Worm (Caenorhabditis elegans): ENCODE data around the gene T14F9.2.

T14F9.2 gene

DNA sequence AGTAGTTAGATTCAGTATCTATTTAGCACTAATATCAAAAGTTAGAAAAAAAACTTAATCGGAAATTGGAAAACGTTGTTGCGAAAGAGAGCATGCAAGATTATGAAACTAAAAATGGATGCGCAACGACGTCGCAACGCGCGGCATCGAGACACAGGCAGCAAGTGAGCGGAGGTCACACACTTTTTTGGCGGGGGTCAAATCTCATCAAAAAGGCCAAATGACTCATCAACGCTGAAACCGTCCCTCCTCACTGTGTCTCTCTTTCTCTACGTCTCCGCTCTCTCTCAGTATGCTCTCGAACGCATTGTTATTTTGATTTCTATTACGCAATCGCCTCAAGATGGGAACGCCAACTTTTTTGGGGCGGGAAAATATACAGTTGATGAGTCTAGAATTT is 24.3 kb downstream of the T14F9.2 start:
- TF ChIP-seq elt-2 (tag; optimal IDR thresholded peaks at IDR 0.05): peak; percentile 4
- TF ChIP-seq ref-2 (tag; optimal IDR thresholded peaks at IDR 0.05): no peak

DNA sequence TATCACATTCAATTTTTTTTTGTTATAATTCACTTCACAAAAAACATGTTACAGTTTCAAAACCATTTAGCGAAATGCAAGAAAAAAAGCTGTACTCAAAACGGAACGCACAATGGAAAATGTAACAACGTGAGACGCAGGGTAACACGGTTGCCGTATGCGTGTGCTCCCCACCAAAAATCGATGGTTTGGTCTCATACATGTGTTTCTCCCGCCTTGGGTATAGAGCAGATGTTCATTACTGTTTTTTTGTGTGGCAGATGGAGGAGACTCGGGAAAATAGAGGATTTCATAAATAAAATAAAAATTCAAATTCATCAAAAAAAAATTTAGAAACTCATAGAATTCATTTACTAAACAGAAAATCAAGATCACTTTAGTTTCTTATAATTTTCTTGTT is 26.9 kb downstream of the T14F9.2 start, which contains the start of gene AH9.3:
Gene AH9.3, minus strand, starts transcription at position 101 of the 400 bp plus-strand sequence.
- TF ChIP-seq ceh-48 (tag; optimal IDR thresholded peaks at IDR 0.05): peak; percentile 32
- no peak for TF ChIP-seq unc-3 (GFP tag; conservative IDR thresholded peaks at IDR 0.05)
- no peak for TF ChIP-seq unc-3 (tag; optimal IDR thresholded peaks at IDR 0.05)
- no peak for TF ChIP-seq syd-9 (tag; optimal IDR thresholded peaks at IDR 0.05)

DNA sequence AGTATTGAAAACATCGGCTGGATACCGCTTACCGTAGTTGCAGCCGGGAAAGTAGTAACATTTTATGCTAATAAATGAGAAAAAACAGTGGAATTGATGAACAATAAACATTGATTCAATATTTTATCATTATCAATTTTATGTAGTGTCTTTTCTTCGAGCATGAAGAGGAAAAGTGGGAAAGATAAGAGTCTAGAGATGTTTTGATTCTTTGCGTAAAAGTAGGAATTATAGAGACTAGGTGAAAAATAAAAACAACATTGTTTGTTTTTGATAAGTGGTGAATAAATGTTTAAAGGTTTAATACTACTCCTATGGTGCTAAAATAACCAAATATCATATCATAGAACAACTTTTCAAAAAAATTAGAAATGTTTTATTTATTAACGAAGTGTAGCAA is 28.3 kb downstream of the T14F9.2 start:
- TF ChIP-seq ztf-16 (tag; optimal IDR thresholded peaks at IDR 0.05) (no peak), nhr-11 (tag; optimal IDR thresholded peaks at IDR 0.05) (no peak), ceh-31 (tag; optimal IDR thresholded peaks at IDR 0.05) (no peak), elt-4 (tag; optimal IDR thresholded peaks at IDR 0.05) (no peak), pros-1 (tag; optimal IDR thresholded peaks at IDR 0.05) (no peak), sox-2 (GFP tag; IDR thresholded peaks at IDR 0.05) (no peak)

DNA sequence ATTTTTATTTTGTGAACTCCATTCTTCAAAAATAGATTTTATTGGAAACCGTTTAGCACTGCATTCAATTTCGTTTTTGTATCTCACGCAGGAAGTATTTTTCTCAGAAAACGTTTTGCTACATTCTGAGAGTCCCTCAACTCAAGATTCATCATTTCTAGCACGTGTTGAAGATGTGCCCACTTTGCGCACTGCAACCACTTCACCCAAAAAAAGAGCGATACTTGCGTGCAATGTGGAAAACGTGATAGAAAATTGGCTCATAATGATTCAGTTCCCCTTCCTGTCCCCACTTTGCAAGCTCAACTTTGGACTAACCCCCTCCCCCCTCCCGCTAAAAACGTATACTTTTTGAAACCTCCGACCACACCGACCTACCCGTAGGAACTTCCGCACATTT is 30.9 kb downstream of the T14F9.2 start:
- TF ChIP-seq pqm-1 (tag; optimal IDR thresholded peaks at IDR 0.05): no peak
- TF ChIP-seq fkh-10 (GFP tag; optimal IDR thresholded peaks at IDR 0.05): no peak
- TF ChIP-seq elt-4 (tag; optimal IDR thresholded peaks at IDR 0.05): no peak
- TF ChIP-seq madf-2 (tag; optimal IDR thresholded peaks at IDR 0.05): no peak
- no peak for TF ChIP-seq ceh-48 (tag; optimal IDR thresholded peaks at IDR 0.05)
- TF ChIP-seq tbx-2 (tag; optimal IDR thresholded peaks at IDR 0.05): no peak
- TF ChIP-seq ceh-19 (GFP tag; optimal IDR thresholded peaks at IDR 0.05): no peak
- TF ChIP-seq hlh-15 (tag; optimal IDR thresholded peaks at IDR 0.05): no peak
- no peak for TF ChIP-seq tbx-7 (tag; optimal IDR thresholded peaks at IDR 0.05)
- TF ChIP-seq sdc-2 (tag; optimal IDR thresholded peaks at IDR 0.05): no peak
- no peak for TF ChIP-seq ceh-30 (tag; optimal IDR thresholded peaks at IDR 0.05)
- no peak for TF ChIP-seq syd-9 (tag; optimal IDR thresholded peaks at IDR 0.05)
- TF ChIP-seq K09A11.1 (tag; optimal IDR thresholded peaks at IDR 0.05; ENCODE audit: insufficient read depth): no peak
- TF ChIP-seq dve-1 (tag; optimal IDR thresholded peaks at IDR 0.05): no peak
- no peak for TF ChIP-seq ceh-34 (tag; optimal IDR thresholded peaks at IDR 0.05)
- TF ChIP-seq ttx-3 (tag; optimal IDR thresholded peaks at IDR 0.05): no peak

DNA sequence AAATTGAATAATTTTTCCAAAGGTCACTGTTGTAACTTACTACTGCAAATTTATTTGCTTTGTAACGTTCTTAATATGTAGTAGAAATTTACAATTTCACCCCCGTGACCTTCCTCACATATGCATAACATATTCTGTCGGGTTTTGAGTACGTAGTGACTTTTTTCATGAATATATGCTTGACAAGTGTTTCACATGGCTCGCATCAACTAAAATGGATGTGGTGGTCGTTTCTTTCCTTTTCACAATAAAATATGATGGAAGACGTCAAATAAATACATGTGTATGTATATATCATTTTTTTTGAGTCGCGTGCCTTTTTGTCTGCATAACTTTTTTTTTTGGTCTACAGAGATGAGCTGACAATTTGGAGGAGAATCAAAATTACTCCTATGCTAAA is 32.2 kb downstream of the T14F9.2 start:
- TF ChIP-seq ceh-24 (tag; optimal IDR thresholded peaks at IDR 0.05): no peak
- no peak for TF ChIP-seq ttx-3 (tag; optimal IDR thresholded peaks at IDR 0.05)
- no peak for TF ChIP-seq elt-4 (tag; optimal IDR thresholded peaks at IDR 0.05)
- TF ChIP-seq nfya-1 (tag; optimal IDR thresholded peaks at IDR 0.05): no peak
- no peak for TF ChIP-seq tbx-2 (tag; optimal IDR thresholded peaks at IDR 0.05)
- TF ChIP-seq unc-3 (GFP tag; conservative IDR thresholded peaks at IDR 0.05): no peak
- no peak for TF ChIP-seq unc-3 (tag; optimal IDR thresholded peaks at IDR 0.05)
- TF ChIP-seq ceh-22 (tag; optimal IDR thresholded peaks at IDR 0.05): no peak

DNA sequence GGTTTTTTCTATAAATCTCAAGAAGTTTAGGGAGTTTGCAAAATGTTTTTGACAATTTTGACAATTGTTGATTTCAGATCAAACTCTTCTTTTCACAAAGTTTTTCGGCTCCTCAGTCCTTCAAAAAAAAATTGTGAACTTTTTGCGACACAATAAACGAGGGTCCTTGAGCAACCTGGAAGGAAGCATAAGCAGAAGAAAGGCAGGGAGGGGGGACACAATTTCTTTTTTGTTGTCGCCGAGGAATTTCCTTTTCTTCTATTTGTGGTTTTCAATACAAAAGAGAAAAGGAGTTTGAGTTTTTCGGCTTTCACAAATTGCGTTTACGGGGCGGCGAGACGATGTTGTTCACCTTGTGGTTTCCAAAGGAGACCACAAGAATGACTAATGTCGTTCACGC is 32.7 kb downstream of the T14F9.2 start:
- peak; percentile 19 for TF ChIP-seq unc-42 (tag; optimal IDR thresholded peaks at IDR 0.05)
- no peak for TF ChIP-seq pat-9 (tag; optimal IDR thresholded peaks at IDR 0.05)

DNA sequence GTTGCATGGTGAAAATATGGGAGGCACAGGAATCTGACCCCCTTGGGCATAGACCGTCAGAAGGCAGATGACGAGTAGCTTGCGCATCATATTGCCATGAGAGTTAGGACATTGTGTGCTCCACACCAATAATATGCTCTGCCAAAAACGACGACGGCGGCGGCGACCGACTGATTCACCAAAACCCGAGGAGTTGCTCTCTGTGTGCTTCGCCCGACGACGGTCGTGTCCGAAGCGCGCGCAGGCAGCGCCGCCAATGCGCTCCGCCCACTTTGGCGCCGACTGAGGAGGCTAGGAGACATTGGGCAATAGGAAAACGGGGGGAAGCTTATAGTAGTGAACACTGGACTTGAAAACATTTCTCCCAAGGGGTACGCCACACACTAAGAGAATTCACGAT is 33.8 kb downstream of the T14F9.2 start, which contains the start of gene AH9.6:
Gene AH9.6, minus strand, starts transcription at position 183 of the 400 bp plus-strand sequence.
- TF ChIP-seq C08G9.2 (tag; optimal IDR thresholded peaks at IDR 0.05): no peak
- no peak for TF ChIP-seq sdc-2 (tag; optimal IDR thresholded peaks at IDR 0.05)
- TF ChIP-seq elt-2 (tag; optimal IDR thresholded peaks at IDR 0.05): no peak
- no peak for TF ChIP-seq Y22D7AL.16 (tag; optimal IDR thresholded peaks at IDR 0.05)
- TF ChIP-seq ets-4 (tag; optimal IDR thresholded peaks at IDR 0.05): no peak
- TF ChIP-seq zip-5 (tag; optimal IDR thresholded peaks at IDR 0.05): no peak
- no peak for TF ChIP-seq ahr-1 (tag; optimal IDR thresholded peaks at IDR 0.05)
- TF ChIP-seq ceh-22 (tag; optimal IDR thresholded peaks at IDR 0.05): no peak
- TF ChIP-seq ceh-34 (tag; optimal IDR thresholded peaks at IDR 0.05): no peak

All from whole organism, late embryonic.